Fruit fly (Drosophila melanogaster): ENCODE data around the gene CycT.
A peak's percentile ranks its signal among the peaks of the same experiment; 100 is the strongest.

The CycT gene

DNA sequence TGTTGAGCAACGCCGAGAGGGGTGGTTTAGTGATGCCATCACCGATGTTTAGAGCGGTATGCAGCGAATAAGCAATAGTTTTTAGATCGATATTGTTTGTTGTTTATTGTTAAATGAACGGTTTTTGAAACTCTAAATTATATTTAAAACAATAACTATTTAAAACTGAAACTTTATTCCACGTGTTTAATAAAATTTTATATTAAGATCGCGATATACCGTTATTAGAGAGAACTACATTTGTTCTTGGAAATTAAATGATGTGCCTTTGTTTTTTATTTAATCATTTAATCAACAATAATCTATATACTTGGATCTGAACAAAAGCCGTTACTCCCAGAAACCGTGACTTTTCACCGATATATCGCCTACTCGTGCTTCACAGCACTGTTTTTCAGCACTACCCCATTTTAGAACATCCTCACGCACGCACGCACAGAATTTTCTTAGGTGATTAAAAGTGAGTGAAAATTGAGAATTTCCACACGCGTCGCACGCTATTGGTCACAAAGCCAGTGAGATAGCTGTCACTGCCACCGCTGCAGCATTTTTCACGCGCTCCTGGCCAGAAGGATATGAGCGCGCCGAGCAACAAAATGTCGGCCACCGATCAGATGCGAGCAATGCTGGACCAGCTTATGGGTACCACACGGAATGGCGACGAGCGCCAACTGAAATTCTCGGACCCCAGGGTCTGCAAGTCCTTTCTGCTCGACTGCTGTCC, 43.5 kb downstream of the CycT start, which contains the start of the genes U4-U6-60K and CG7564 (continued):
- TF ChIP-seq CG3838 (GFP tag; optimal IDR thresholded peaks at IDR 0.05) (no peak), CkIIα-i1 (GFP tag; IDR thresholded peaks at IDR 0.05) (no peak), CG16815 (GFP tag; optimal IDR thresholded peaks at IDR 0.05) (peak; percentile 76), jumu (GFP tag; optimal IDR thresholded peaks at IDR 0.05) (peak; percentile 50), CG13296 (GFP tag; optimal IDR thresholded peaks at IDR 0.05) (no peak), CG8944 (GFP tag; optimal IDR thresholded peaks at IDR 0.05) (peak; percentile 28), kah (GFP tag; optimal IDR thresholded peaks at IDR 0.05) (no peak), CG3281 (GFP tag; optimal IDR thresholded peaks at IDR 0.05) (peak; percentile 53), Dip2 (GFP tag; IDR thresholded peaks at IDR 0.05) (no peak), CG13424 (tag; optimal IDR thresholded peaks at IDR 0.05) (peak; percentile 56), exex (tag; optimal IDR thresholded peaks at IDR 0.05) (peak; percentile 25), Sin3A (optimal IDR thresholded peaks at IDR 0.05) (peak; percentile 90), Jarid2 (GFP tag; optimal IDR thresholded peaks at IDR 0.05) (peak; percentile 17), slp2 (GFP tag; optimal IDR thresholded peaks at IDR 0.05) (peak; percentile 22), CG33557 (GFP tag; optimal IDR thresholded peaks at IDR 0.05) (peak; percentile 56), CG12744 (GFP tag; optimal IDR thresholded peaks at IDR 0.05) (peak; percentile 5), trh (GFP tag; optimal IDR thresholded peaks at IDR 0.05) (peak; percentile 46), CG4820 (GFP tag; optimal IDR thresholded peaks at IDR 0.05) (peak; percentile 51), Scr (GFP tag; IDR thresholded peaks at IDR 0.05; ENCODE audit: partially characterized antibody) (peak; percentile 97), Myb (GFP tag; optimal IDR thresholded peaks at IDR 0.05) (peak; percentile 65), Atf3 (GFP tag; optimal IDR thresholded peaks at IDR 0.05) (peak; percentile 38), ken (GFP tag; IDR thresholded peaks at IDR 0.05) (peak; percentile 19; the same call in 1 of the 3 replicates), inv (GFP tag; IDR thresholded peaks at IDR 0.05; ENCODE audit: partially characterized antibody) (peak; percentile 99), CG31441 (GFP tag; IDR thresholded peaks at IDR 0.05) (peak; percentile 91), CG6791 (GFP tag; IDR thresholded peaks at IDR 0.05; ENCODE audit: partially characterized antibody) (peak; percentile 97), zf30C (GFP tag; optimal IDR thresholded peaks at IDR 0.05) (no peak), CG11560 (tag; IDR thresholded peaks at IDR 0.05) (no peak), stc (GFP tag; IDR thresholded peaks at IDR 0.05) (no peak), tx (GFP tag; optimal IDR thresholded peaks at IDR 0.05) (peak; percentile 38), usp (GFP tag; optimal IDR thresholded peaks at IDR 0.05) (no peak), Hand (GFP tag; optimal IDR thresholded peaks at IDR 0.05) (no peak), ttk (GFP tag; IDR thresholded peaks at IDR 0.05) (no peak), ro (GFP tag; IDR thresholded peaks at IDR 0.05) (no peak), CG12071 (GFP tag; optimal IDR thresholded peaks at IDR 0.05) (no peak), CG6272 (GFP tag; IDR thresholded peaks at IDR 0.05) (peak; percentile 41; the same call in 1 of the 2 replicates), C15 (GFP tag; IDR thresholded peaks at IDR 0.05) (no peak), sd (tag; optimal IDR thresholded peaks at IDR 0.05) (peak; percentile 68), Nf-YA (GFP tag; IDR thresholded peaks at IDR 0.05) (no peak), sens-2 (GFP tag; IDR thresholded peaks at IDR 0.05) (no peak), Abd-B (GFP tag; optimal IDR thresholded peaks at IDR 0.05) (peak; percentile 63), CG10274 (GFP tag; optimal IDR thresholded peaks at IDR 0.05) (peak; percentile 41)

DNA sequence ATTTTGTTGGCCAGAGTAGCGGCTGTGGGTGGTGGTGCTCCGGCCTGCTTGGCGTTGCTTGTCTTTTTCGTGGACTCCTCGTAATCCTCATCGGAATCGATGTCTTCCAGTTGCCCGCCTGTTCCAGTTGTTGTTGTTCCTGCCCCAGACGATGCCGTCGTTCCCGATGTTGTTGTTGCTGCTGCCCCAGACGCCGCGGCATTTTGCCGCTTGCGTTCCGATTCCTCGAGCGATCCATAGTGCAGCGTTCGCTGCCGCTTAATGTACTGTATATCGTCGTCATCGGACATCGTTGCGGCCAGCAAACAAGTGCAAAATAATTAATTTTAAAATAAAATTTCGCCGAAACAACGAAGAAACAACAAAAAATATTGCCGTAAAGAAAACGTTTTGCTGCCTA, 44.1 kb downstream of the CycT start:
- TF ChIP-seq CG11398 (GFP tag; optimal IDR thresholded peaks at IDR 0.05) (no peak), CG17359 (tag; optimal IDR thresholded peaks at IDR 0.05) (no peak), MESR4 (GFP tag; optimal IDR thresholded peaks at IDR 0.05) (peak; percentile 61), pfk (GFP tag; optimal IDR thresholded peaks at IDR 0.05) (peak; percentile 74), CG5245 (GFP tag; optimal IDR thresholded peaks at IDR 0.05) (no peak), CG4360 (GFP tag; IDR thresholded peaks at IDR 0.05) (peak; percentile 98), twi (tag; optimal IDR thresholded peaks at IDR 0.05) (no peak), Dek (tag; optimal IDR thresholded peaks at IDR 0.05) (no peak), CG2202 (tag; optimal IDR thresholded peaks at IDR 0.05) (no peak), MBD-R2 (GFP tag; IDR thresholded peaks at IDR 0.05) (peak; percentile 75), CG34422 (GFP tag; IDR thresholded peaks at IDR 0.05) (peak; percentile 75; the same call in 1 of the 3 replicates)
